Worm (Caenorhabditis elegans) whole organism, L3 larva: Measurements from ENCODE around the gene puf-5.

Experiments used
- R02D3.7 ChIP-seq: fragments of 150-350 bp; optimal IDR thresholded peaks from 2 replicates; lab custom pipeline; 2014; ENCODE audit warnings: missing biosample characterization, missing genetic modification characterization
- ZK546.5 ChIP-seq: sonication (generic microtip); optimal IDR thresholded peaks from 2 replicates; lab custom pipeline; 2017; ENCODE audit warnings: missing biosample characterization, missing genetic modification characterization
- aly-2 ChIP-seq: fragments of 150-350 bp; optimal IDR thresholded peaks from 2 replicates; lab custom pipeline; 2014; ENCODE audit warnings: missing biosample characterization, missing genetic modification characterization
- ama-1 ChIP-seq: fragments of 150-350 bp; optimal IDR thresholded peaks from 2 replicates; lab custom pipeline; 2018
- ceh-16 ChIP-seq: sonication (generic microtip); optimal IDR thresholded peaks from 2 replicates; lab custom pipeline; 2017; ENCODE audit warnings: missing biosample characterization, missing genetic modification characterization
- ceh-28 ChIP-seq: fragments of 150-350 bp; optimal IDR thresholded peaks from 2 replicates; lab custom pipeline; 2014; ENCODE audit warnings: missing biosample characterization, missing genetic modification reagents, missing genetic modification characterization
- ceh-82 ChIP-seq: fragments of 150-350 bp; optimal IDR thresholded peaks from 2 replicates; lab custom pipeline; 2014; ENCODE audit warnings: missing biosample characterization, missing genetic modification characterization
- ceh-9 ChIP-seq: sonication (generic microtip); optimal IDR thresholded peaks from 2 replicates; lab custom pipeline; 2018; ENCODE audit warnings: missing biosample characterization, missing genetic modification characterization
- daf-12 ChIP-seq: fragments of 150-350 bp; optimal IDR thresholded peaks from 2 replicates; lab custom pipeline; 2014; ENCODE audit warnings: missing biosample characterization, missing genetic modification reagents, missing genetic modification characterization
- egl-27 ChIP-seq: sonication (generic microtip); optimal IDR thresholded peaks from 4 replicates; lab custom pipeline; 2017; ENCODE audit warnings: missing biosample characterization, missing genetic modification reagents, missing genetic modification characterization
- egl-5 ChIP-seq: fragments of 150-350 bp; optimal IDR thresholded peaks from 2 replicates; lab custom pipeline; 2017; ENCODE audit warnings: missing biosample characterization, missing genetic modification reagents, missing genetic modification characterization, inconsistent platforms
- elt-1 ChIP-seq: fragments of 150-350 bp; optimal IDR thresholded peaks from 2 replicates; lab custom pipeline; 2014; ENCODE audit warnings: missing biosample characterization, missing genetic modification characterization
- elt-2 ChIP-seq: sonication (generic microtip); optimal IDR thresholded peaks from 2 replicates; lab custom pipeline; 2016; ENCODE audit warnings: missing genetic modification reagents, mild to moderate bottlenecking, missing genetic modification characterization, missing compliant biosample characterization
- elt-3 ChIP-seq, 3 experiments: fragments of 150-350 bp in 1 of 3; sonication (generic microtip) in 2 of 3; optimal IDR thresholded peaks; 2 replicates in 2 of 3; 4 replicates in 1 of 3; lab custom pipeline; 2014 to 2017; ENCODE audit warnings: missing biosample characterization in 3 of 3, missing genetic modification characterization in 3 of 3
- eor-1 ChIP-seq, 2 experiments: fragments of 150-350 bp; optimal IDR thresholded peaks; 2 replicates each; lab custom pipeline; 2014 to 2018; ENCODE audit warnings: missing biosample characterization in 2 of 2, missing genetic modification characterization in 2 of 2
- fkh-10 ChIP-seq: sonication (generic microtip); optimal IDR thresholded peaks from 2 replicates; lab custom pipeline; 2017; ENCODE audit warnings: missing biosample characterization, missing genetic modification reagents, missing genetic modification characterization
- fkh-2 ChIP-seq: fragments of 150-350 bp; optimal IDR thresholded peaks from 2 replicates; lab custom pipeline; 2014; ENCODE audit warnings: missing biosample characterization, missing genetic modification reagents, missing genetic modification characterization
- fos-1 ChIP-seq: fragments of 150-350 bp; optimal IDR thresholded peaks from 2 replicates; lab custom pipeline; 2014; ENCODE audit warnings: missing biosample characterization, missing genetic modification characterization
- hmg-11 ChIP-seq: sonication (generic microtip); optimal IDR thresholded peaks from 2 replicates; lab custom pipeline; 2016; ENCODE audit warnings: missing genetic modification characterization, missing compliant biosample characterization
- jun-1 ChIP-seq: fragments of 150-350 bp; optimal IDR thresholded peaks from 2 replicates; lab custom pipeline; 2014; ENCODE audit warnings: missing biosample characterization, missing genetic modification reagents, missing genetic modification characterization
- lin-15B ChIP-seq: fragments of 150-350 bp; optimal IDR thresholded peaks from 2 replicates; lab custom pipeline; 2014; ENCODE audit warnings: missing biosample characterization, missing genetic modification characterization
- lin-39 ChIP-seq: fragments of 150-350 bp; optimal IDR thresholded peaks from 2 replicates; lab custom pipeline; 2018; ENCODE audit warnings: missing biosample characterization, missing genetic modification reagents, missing genetic modification characterization
- lsy-12 ChIP-seq: sonication (generic microtip); optimal IDR thresholded peaks from 2 replicates; lab custom pipeline; 2016; ENCODE audit warnings: mild to moderate bottlenecking, missing genetic modification characterization, missing compliant biosample characterization
- mdl-1 ChIP-seq: fragments of 150-350 bp; optimal IDR thresholded peaks from 2 replicates; lab custom pipeline; 2014; ENCODE audit warnings: missing biosample characterization, missing genetic modification characterization
- mml-1 ChIP-seq: fragments of 150-350 bp; sonication (generic microtip); optimal IDR thresholded peaks from 3 replicates; lab custom pipeline; 2014; ENCODE audit warnings: missing biosample characterization, missing genetic modification characterization
- nfya-1 ChIP-seq: sonication (generic microtip); optimal IDR thresholded peaks from 2 replicates; lab custom pipeline; 2017; ENCODE audit warnings: missing genetic modification characterization, mild to moderate bottlenecking, missing compliant biosample characterization, antibody characterized with exemption, moderate library complexity; ENCODE audit not compliant: insufficient read depth
- nhr-11 ChIP-seq: fragments of 150-350 bp; optimal IDR thresholded peaks from 2 replicates; lab custom pipeline; 2014; ENCODE audit warnings: missing biosample characterization, missing genetic modification characterization
- nhr-12 ChIP-seq: fragments of 150-350 bp; optimal IDR thresholded peaks from 2 replicates; lab custom pipeline; 2014; ENCODE audit warnings: missing biosample characterization, missing genetic modification characterization
- nhr-23 ChIP-seq: fragments of 150-350 bp; optimal IDR thresholded peaks from 2 replicates; lab custom pipeline; 2014; ENCODE audit warnings: missing biosample characterization, missing genetic modification reagents, missing genetic modification characterization
- nhr-237 ChIP-seq: fragments of 150-350 bp; optimal IDR thresholded peaks from 2 replicates; lab custom pipeline; 2014; ENCODE audit warnings: missing biosample characterization, missing genetic modification characterization
- nhr-25 ChIP-seq: sonication (generic microtip); optimal IDR thresholded peaks from 2 replicates; lab custom pipeline; 2017; ENCODE audit warnings: missing biosample characterization, missing genetic modification characterization
- nhr-28 ChIP-seq: fragments of 150-350 bp; optimal IDR thresholded peaks from 2 replicates; lab custom pipeline; 2014; ENCODE audit warnings: missing biosample characterization, missing genetic modification characterization
- nhr-43 ChIP-seq: sonication (generic microtip); optimal IDR thresholded peaks from 2 replicates; lab custom pipeline; 2016; ENCODE audit warnings: mild to moderate bottlenecking, missing genetic modification characterization, missing compliant biosample characterization; ENCODE audit not compliant: poor library complexity, severe bottlenecking
- nhr-67 ChIP-seq: fragments of 150-350 bp; optimal IDR thresholded peaks from 2 replicates; lab custom pipeline; 2014; ENCODE audit warnings: missing biosample characterization, missing genetic modification characterization
- nhr-76 ChIP-seq: fragments of 150-350 bp; sonication (generic microtip); optimal IDR thresholded peaks from 5 replicates; lab custom pipeline; 2014; ENCODE audit warnings: missing biosample characterization, missing genetic modification characterization
- nhr-77 ChIP-seq: fragments of 150-350 bp; optimal IDR thresholded peaks from 2 replicates; lab custom pipeline; 2014; ENCODE audit warnings: missing biosample characterization, missing genetic modification characterization
- pha-4 ChIP-seq: fragments of 150-350 bp; optimal IDR thresholded peaks from 2 replicates; lab custom pipeline; 2014; ENCODE audit warnings: missing biosample characterization, missing genetic modification reagents, missing genetic modification characterization
- pqm-1 ChIP-seq: fragments of 150-350 bp; optimal IDR thresholded peaks from 2 replicates; lab custom pipeline; 2017; ENCODE audit warnings: missing biosample characterization, missing genetic modification characterization, inconsistent platforms
- sea-2 ChIP-seq: fragments of 150-350 bp; sonication (generic microtip); optimal IDR thresholded peaks from 4 replicates; lab custom pipeline; 2014; ENCODE audit warnings: missing biosample characterization, missing genetic modification reagents, missing genetic modification characterization
- skn-1 ChIP-seq: fragments of 150-350 bp; optimal IDR thresholded peaks from 2 replicates; lab custom pipeline; 2014; ENCODE audit warnings: missing biosample characterization, missing genetic modification characterization
- snpc-4 ChIP-seq: fragments of 150-350 bp; optimal IDR thresholded peaks from 2 replicates; lab custom pipeline; 2014; ENCODE audit warnings: missing biosample characterization, missing genetic modification characterization
- tbx-2 ChIP-seq: sonication (generic microtip); optimal IDR thresholded peaks from 2 replicates; lab custom pipeline; 2016; ENCODE audit warnings: mild to moderate bottlenecking, missing genetic modification characterization, missing compliant biosample characterization
- unc-39 ChIP-seq: sonication (generic microtip); optimal IDR thresholded peaks from 4 replicates; lab custom pipeline; 2017; ENCODE audit warnings: missing biosample characterization, missing genetic modification characterization
- unc-62 ChIP-seq: fragments of 150-350 bp; sonication (generic microtip); optimal IDR thresholded peaks from 4 replicates; lab custom pipeline; 2014; ENCODE audit warnings: missing biosample characterization, missing genetic modification reagents, missing genetic modification characterization
- zag-1 ChIP-seq: fragments of 150-350 bp; optimal IDR thresholded peaks from 2 replicates; lab custom pipeline; 2014; ENCODE audit warnings: missing biosample characterization, missing genetic modification characterization
- ztf-11 ChIP-seq: fragments of 150-350 bp; optimal IDR thresholded peaks from 2 replicates; lab custom pipeline; 2014; ENCODE audit warnings: missing biosample characterization, missing genetic modification characterization
- ztf-4 ChIP-seq: fragments of 150-350 bp; optimal IDR thresholded peaks from 2 replicates; lab custom pipeline; 2014; ENCODE audit warnings: missing biosample characterization, missing genetic modification characterization

puf-5 gene

DNA sequence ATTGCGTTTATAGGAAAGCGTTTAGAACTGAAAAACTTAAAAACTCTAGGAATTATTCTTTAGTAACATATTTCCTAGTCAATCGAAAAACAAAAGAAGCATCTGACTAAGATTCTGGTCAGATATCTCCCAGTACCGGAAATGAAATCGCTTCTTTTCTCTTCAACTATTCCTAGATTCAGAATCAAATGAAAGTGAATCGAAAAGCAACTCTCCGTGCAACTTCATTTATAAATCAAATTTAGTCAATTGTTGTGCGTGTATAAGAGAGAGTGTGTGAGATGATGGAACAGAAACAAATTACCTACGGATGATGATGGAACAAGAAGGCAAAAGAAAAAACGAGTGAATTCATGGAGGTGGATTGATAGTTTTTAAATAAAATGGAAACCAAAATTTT is 16.2 kb upstream of the puf-5 start (continued):
- TF ChIP-seq R02D3.7: no peak
- TF ChIP-seq fos-1 (tag; lab: Kevin White, UChicago): no peak
- peak; percentile 32 for TF ChIP-seq nhr-11 (tag; lab: Kevin White, UChicago)
- TF ChIP-seq jun-1 (tag; lab: Kevin White, UChicago): peak; percentile 17
- no peak for TF ChIP-seq skn-1 (tag; lab: Kevin White, UChicago)
- TF ChIP-seq lin-15B: no peak
- TF ChIP-seq elt-1 (tag; lab: Kevin White, UChicago): no peak
- TF ChIP-seq, all 47 proteins: peak for 6

DNA sequence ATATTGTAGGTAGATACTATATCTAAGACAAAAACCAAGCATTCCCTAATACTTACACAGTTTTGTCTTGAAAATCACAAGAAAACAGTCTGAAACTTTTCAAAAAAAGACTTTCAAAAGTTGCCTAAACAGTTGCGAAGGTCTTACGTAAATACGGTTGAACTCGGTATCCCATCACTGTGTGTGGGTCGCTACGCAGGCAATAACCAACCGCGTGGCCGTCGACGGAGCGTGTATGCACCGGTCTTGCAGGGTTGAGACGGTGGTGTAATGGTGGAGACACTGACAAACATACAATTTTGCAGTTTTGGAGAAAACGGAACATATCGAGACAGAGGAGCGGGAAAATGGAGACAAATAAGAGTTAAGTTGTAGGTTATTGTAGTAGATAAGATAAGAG is 14.1 kb upstream of the puf-5 start, which contains the start of gene iff-2:
iff-2 (minus strand) TSS at position 141 of the 400 bp plus-strand sequence.
- peak; percentile 99 for TF ChIP-seq fkh-10 (GFP tag; lab: Kevin White, UChicago)
- no peak for TF ChIP-seq mml-1 (tag; lab: Kevin White, UChicago)
- peak; percentile 67 for TF ChIP-seq fkh-2 (tag; lab: Kevin White, UChicago)
- peak; percentile 96 for TF ChIP-seq skn-1 (tag; lab: Kevin White, UChicago)
- peak; percentile 100 for TF ChIP-seq nhr-25 (tag; lab: Kevin White, UChicago)
- TF ChIP-seq sea-2 (GFP tag; lab: Kevin White, UChicago): no peak
- TF ChIP-seq aly-2 (tag; lab: Kevin White, UChicago): peak; percentile 53
- TF ChIP-seq ceh-9 (tag; lab: Kevin White, UChicago): no peak
- TF ChIP-seq elt-2: peak; percentile 97
- TF ChIP-seq nhr-43 (tag; lab: Kevin White, UChicago): peak; percentile 98
- no peak for TF ChIP-seq nhr-12 (tag; lab: Kevin White, UChicago)
- peak; percentile 29 for TF ChIP-seq nhr-67 (tag; lab: Kevin White, UChicago)
- peak; percentile 92 for TF ChIP-seq mdl-1
- TF ChIP-seq tbx-2: peak; percentile 94
- peak; percentile 100 for TF ChIP-seq lin-39 (tag; lab: Kevin White, UChicago)
- TF ChIP-seq ZK546.5 (tag; lab: Kevin White, UChicago): peak; percentile 83
- peak; percentile 100 for TF ChIP-seq lin-15B
- TF ChIP-seq nfya-1 (tag; lab: Kevin White, UChicago): peak; percentile 99
- TF ChIP-seq R02D3.7: peak; percentile 94
- TF ChIP-seq nhr-23 (tag; lab: Kevin White, UChicago): peak; percentile 100
- TF ChIP-seq nhr-76 (tag; lab: Kevin White, UChicago): peak; percentile 85
- peak; percentile 99 for TF ChIP-seq pqm-1
- peak; percentile 99 for TF ChIP-seq jun-1 (tag; lab: Kevin White, UChicago)
- peak; percentile 60 to 99 (median 98) for TF ChIP-seq elt-3 (tag; optimal IDR thresholded peaks at IDR 0.05; lab: Kevin White, UChicago)
- TF ChIP-seq elt-1 (tag; lab: Kevin White, UChicago): peak; percentile 92
- peak; percentile 94 for TF ChIP-seq ceh-28 (tag; lab: Kevin White, UChicago)
- peak; percentile 73 for TF ChIP-seq ceh-16 (tag; lab: Kevin White, UChicago)
- peak; percentile 95 for TF ChIP-seq ama-1 (lab: Kevin White, UChicago)
- peak; percentile 99 for TF ChIP-seq lsy-12 (tag; lab: Kevin White, UChicago)
- TF ChIP-seq nhr-77: peak; percentile 94
- TF ChIP-seq snpc-4 (tag; lab: Kevin White, UChicago): peak; percentile 95
- TF ChIP-seq unc-39 (tag; lab: Kevin White, UChicago): peak; percentile 52
- peak; percentile 99 for TF ChIP-seq egl-5 (tag; lab: Kevin White, UChicago)
- peak; percentile 96 for TF ChIP-seq fos-1 (tag; lab: Kevin White, UChicago)
- peak; percentile 100 for TF ChIP-seq pha-4 (tag; lab: Kevin White, UChicago)
- TF ChIP-seq zag-1: peak; percentile 77
- TF ChIP-seq nhr-28 (tag; lab: Kevin White, UChicago): peak; percentile 77
- no peak for TF ChIP-seq nhr-237
- TF ChIP-seq ztf-11 (tag; lab: Kevin White, UChicago): peak; percentile 22
- peak; percentile 88 for TF ChIP-seq ztf-4 (tag; lab: Kevin White, UChicago)
- peak in 1 of 2 experiments; percentile 82 for TF ChIP-seq eor-1 (tag; optimal IDR thresholded peaks at IDR 0.05; lab: Kevin White, UChicago)
- TF ChIP-seq hmg-11 (tag; lab: Kevin White, UChicago): peak; percentile 97
- TF ChIP-seq unc-62 (GFP tag; lab: Kevin White, UChicago): peak; percentile 96
- TF ChIP-seq ceh-82: peak; percentile 93
- TF ChIP-seq daf-12 (tag; lab: Kevin White, UChicago): no peak
- peak; percentile 99 for TF ChIP-seq nhr-11 (tag; lab: Kevin White, UChicago)
- peak; percentile 97 for TF ChIP-seq egl-27 (tag; lab: Kevin White, UChicago)
